Fruit fly (Drosophila melanogaster) Kc167 (cell line): ENCODE data around the gene CG9288.

ENCODE experiments used
- Myc ChIP-seq: fragments of >200 bp; optimal IDR thresholded peaks from 2 replicates; lab custom pipeline; 2017; ENCODE audit warnings: missing external identifiers
- Sin3A ChIP-seq: fragments of >200 bp; optimal IDR thresholded peaks from 2 replicates; lab custom pipeline; 2018; ENCODE audit warnings: missing external identifiers
- h ChIP-seq: fragments of >200 bp; optimal IDR thresholded peaks from 3 replicates; lab custom pipeline; 2018; ENCODE audit warnings: missing external identifiers
- insv ChIP-seq: fragments of >200 bp; optimal IDR thresholded peaks from 3 replicates; lab custom pipeline; 2018; ENCODE audit warnings: missing external identifiers
- psq ChIP-seq: fragments of >200 bp; optimal IDR thresholded peaks from 2 replicates; lab custom pipeline; 2017; ENCODE audit warnings: missing external identifiers
- ttk ChIP-seq: sonication (Bioruptor generic); optimal IDR thresholded peaks from 2 replicates; lab custom pipeline; 2017; ENCODE audit warnings: missing external identifiers

Gene CG9288

DNA sequence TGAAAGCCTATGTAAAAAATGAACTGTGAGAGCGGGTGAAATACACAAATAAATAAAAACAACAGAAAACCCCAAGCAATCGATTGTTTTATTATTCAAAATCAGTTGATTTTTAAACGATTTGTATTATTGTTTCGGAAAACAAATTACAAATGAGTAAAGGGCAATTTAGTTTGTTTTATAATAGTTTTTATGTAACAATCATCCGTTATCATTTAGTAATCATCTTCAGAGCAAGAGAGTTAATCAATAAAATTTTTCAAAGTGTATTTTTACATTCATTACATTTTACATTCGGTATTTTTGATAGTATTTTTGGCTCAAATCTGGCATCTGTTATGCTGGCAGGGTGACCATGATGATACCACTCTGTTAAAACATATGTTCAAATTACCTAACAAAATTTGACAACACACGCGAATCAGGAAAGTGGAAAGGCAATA lies at the start of gene CG9288, which contains the start of gene CG42375:
Gene CG9288 (plus strand): TSS at position 384 of the 443 bp plus-strand sequence.
Gene CG42375 (plus strand): TSS at position 384 of the 443 bp plus-strand sequence.
- no peak for TF ChIP-seq Myc (lab: Kevin White, UChicago)

DNA sequence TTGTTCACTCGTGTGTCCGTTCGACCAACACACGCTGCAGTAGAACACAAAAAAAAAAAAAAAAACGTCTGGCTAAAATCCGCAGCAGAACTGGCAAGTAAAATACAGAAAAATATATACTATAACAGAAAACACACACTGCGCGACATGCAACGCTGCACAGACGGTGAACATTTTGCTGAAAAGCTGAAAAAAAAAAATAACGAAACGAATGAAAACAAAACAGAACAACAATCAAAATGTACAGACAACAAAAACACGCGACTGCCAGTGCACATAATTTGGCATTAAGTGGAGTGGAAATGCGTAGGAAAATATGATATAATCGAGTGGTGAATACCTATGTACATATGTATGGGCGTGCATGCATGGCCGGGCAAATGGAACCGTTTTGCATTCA lies 49.4 kb upstream of the CG9288 start:
- TF ChIP-seq ttk (no peak), h (lab: Kevin White, UChicago) (no peak), psq (lab: Kevin White, UChicago) (no peak), Sin3A (no peak), Myc (lab: Kevin White, UChicago) (no peak)

DNA sequence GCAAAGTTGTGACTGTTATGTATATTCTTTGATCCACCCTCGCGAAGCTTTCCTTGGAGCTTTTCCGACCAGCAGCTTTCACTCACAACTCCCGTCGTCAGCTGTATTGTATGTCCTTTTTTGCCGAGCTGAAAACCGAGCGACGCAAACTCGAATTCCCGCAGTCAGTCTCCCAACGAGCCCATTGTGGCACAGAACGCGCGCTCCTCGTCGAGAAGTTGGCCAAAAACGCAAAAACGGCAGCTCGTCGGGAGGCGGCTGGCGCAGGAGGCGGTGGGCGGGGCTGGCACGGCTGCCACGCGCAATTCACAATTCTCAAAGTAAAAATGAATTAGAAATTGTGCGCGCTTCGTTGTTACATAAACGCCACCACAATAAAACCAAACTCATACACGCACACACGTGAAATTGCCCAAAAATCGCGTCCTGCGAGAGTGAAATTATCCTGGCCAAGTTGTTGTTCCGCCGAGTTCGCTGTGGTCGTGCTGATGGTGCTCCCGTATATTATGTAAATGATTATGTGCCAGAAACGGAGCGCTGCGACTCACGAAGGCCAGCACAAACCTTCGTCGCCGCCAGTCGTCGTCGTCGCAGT lies 44.0 kb upstream of the CG9288 start:
- no peak for TF ChIP-seq h (lab: Kevin White, UChicago)
- TF ChIP-seq insv, result no peak
- no peak for TF ChIP-seq Myc (lab: Kevin White, UChicago)
- no peak for TF ChIP-seq Sin3A
- no peak for TF ChIP-seq ttk
- TF ChIP-seq psq (lab: Kevin White, UChicago), result no peak

DNA sequence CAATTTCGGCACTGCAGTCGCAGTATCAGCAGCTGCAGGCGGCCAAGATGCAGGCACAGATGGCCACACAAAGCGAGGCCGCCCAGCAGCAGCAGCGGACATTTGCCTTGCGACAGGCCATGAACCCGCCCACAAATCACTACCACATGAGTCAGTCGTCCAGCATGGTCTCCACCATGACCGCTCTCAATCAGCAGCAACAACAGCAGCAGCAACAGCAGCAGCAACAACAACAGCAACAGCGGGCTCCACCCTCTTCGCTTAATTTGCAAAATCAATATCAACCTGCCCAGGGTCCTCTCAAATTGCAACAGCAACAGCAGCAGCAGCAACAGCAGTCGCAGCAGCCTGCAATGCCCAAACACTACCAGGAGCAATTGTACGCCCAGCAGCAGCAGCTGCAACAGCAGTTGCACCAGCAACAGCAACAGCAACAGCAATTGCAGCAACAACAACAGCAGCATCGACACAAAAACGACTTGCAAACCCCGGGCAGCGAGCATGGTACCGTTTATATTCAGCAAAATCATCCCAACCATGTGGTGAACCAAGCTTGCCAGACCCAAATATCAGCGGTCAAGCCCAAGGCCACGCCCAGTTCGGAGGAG lies 33.3 kb upstream of the CG9288 start:
- TF ChIP-seq psq (lab: Kevin White, UChicago) (no peak), insv (no peak), Sin3A (no peak), ttk (no peak), h (lab: Kevin White, UChicago) (no peak), Myc (lab: Kevin White, UChicago) (no peak)

DNA sequence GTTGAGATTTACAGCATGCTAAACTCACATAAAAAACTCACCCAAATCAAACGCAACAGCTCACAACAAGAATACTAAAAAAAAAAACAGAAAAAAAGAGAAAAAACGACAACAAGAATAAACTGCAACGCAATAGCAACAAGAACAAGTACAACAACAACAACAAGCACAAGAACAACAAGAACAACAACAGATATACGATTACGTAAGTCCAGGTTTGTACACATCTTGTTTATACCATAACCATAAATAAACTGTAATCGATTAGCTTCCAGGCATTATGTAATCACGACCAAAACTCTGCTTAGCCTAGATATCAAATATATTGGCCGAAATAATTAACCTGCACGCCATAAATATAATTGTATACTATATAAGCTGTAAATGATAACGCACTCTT lies 17.9 kb upstream of the CG9288 start:
- TF ChIP-seq Sin3A, result no peak

DNA sequence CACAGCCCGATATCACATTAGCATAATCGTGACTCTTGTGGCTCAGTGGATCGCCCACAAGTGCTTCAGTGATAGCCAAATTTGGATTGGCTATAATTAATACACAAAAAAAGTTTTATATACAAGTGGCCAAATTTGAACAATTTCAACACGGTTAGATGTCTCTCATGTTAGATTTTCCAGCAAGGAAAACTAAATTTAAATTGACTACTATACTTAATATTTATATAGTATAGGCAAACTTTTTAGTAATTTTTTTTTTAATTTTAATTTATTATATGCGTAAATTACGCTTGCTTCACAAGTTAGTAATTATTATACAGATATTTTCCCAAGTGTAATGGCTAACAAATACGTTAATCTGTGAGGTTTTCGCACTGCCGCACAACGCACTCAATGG lies 14.4 kb upstream of the CG9288 start:
- no peak for TF ChIP-seq insv

DNA sequence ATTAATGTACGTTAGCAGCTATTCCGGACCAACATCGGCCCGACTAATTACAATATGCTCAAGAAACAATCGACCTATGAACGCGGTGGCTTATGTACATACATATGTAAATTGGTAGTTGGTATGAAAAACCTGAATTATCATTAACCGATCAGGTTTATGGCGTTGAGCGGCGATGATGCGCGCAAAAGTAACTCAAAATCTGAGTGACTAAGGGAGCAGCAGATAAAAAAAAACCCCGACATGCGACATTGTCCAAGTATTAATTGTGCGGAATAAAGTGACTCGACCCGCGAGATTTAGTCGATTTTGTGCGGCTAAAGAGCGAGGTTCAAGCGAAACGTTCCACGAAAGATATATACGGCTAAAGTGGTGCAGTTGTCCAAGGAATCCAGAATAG lies 14.0 kb upstream of the CG9288 start, which contains the start of gene CG9312:
Gene CG9312 (plus strand): TSS at position 301 of the 400 bp plus-strand sequence.
- TF ChIP-seq psq (lab: Kevin White, UChicago) (no peak), h (lab: Kevin White, UChicago) (no peak)

DNA sequence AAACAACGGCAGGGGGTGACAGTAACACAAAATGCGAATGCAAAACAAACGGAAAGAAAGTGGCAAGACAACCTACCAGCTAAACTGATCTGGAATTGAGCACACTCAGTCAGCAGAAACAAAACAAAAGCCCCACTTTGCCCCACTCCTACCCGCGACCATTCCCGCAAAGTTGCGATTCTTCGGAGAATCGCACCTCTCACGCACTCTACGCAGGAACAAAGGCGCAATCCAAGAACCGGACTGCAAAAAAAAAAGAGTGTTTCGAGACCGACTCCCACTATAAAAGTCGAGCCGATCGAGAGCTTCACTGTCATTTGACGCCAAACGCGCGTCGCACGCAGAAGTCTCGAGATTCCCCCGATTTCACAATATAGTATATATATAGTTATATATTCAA lies 12.2 kb upstream of the CG9288 start, which contains the start of gene Cht5:
Gene Cht5 (plus strand): TSS at position 311 of the 400 bp plus-strand sequence.
- no peak for TF ChIP-seq psq (lab: Kevin White, UChicago)
- no peak for TF ChIP-seq Sin3A
- TF ChIP-seq h (lab: Kevin White, UChicago), result no peak
- TF ChIP-seq ttk, result no peak
- no peak for TF ChIP-seq Myc (lab: Kevin White, UChicago)

DNA sequence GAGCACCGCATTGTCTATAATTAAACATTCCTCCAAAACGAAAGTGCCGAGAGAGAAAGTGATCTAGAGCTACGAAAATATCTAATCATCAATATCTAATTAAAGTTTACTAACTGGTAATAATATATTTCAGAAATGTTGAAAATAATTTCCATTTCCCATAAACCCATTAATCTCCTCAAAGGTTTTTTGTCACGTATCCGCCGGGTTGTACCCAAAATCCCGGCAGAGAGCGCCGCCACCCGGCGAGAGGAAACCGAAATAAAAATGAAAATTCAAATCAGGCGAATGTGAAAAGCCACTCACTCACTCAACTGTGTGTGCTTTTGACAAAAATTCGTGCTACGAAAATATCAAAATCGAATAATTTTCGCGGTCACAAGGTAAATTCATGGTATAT lies 8.2 kb upstream of the CG9288 start, which contains the start of gene CG9297:
Gene CG9297 (plus strand): TSS at position 301 of the 400 bp plus-strand sequence.
- TF ChIP-seq Sin3A (no peak), psq (lab: Kevin White, UChicago) (no peak), ttk (no peak), Myc (lab: Kevin White, UChicago) (no peak), h (lab: Kevin White, UChicago) (no peak), insv (no peak)

DNA sequence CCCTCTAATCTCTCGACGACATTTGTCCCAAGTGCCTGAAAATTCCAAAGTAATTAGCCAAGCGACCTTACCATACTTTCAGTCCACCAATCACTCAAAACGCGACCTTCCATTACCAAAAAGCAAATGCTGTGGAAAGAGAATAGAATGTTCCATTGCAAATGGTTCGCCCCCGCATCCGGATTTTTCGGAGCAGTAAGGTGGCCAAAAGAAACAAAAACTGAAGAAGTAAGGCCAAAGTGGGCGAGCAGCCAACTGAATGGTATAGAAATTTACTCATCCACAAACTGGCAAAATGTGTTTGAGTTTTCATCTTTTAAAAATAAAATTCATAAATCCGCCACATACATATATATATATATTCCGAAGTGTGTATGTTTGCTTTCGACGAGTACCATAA lies 6.1 kb upstream of the CG9288 start:
- TF ChIP-seq psq (lab: Kevin White, UChicago), result no peak
- no peak for TF ChIP-seq Sin3A
- no peak for TF ChIP-seq ttk
- no peak for TF ChIP-seq insv
- TF ChIP-seq Myc (lab: Kevin White, UChicago), result no peak
- TF ChIP-seq h (lab: Kevin White, UChicago), result no peak

DNA sequence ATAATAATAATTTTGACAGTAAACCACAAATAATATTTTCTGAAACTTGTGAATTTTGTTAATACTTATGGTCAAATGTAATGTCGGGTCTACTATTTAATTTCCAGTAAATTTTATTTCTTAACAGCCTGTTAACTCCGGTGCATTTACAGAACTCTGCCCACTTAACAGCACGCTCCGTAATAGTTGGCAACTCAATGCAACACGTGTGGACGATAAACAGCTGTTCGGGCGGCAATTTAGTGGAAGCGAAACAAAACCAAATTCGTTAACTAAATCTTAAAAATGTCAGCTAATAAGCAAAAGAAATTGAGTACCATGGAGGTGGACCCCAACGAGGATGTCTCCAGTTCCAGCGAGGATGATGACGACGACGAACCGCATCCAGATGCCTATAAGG lies 1.3 kb downstream of the CG9288 start, which contains the start of gene CG9286:
Gene CG9286 (plus strand): TSS at position 196 of the 400 bp plus-strand sequence.
- TF ChIP-seq Myc (lab: Kevin White, UChicago) (no peak), insv (no peak), Sin3A (no peak), h (lab: Kevin White, UChicago) (no peak), psq (lab: Kevin White, UChicago) (no peak), ttk (no peak)

DNA sequence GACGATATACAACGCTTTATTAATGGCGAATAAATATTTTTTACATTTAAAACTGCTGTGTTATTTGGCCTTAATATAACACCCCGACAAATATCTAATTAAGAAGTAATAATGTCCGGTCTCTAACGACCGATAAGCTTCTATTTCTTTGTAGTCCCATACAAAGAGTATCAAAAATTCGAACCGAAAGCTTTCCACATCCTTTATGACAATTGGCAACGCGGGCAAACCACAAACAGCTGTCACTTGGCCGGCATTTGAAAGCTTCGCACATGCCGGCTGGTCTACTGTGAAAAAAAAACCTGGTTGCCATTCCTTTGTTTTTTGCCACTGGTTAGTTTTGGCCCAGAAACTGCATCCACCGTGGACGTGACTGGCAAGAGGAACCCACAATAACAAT lies 2.6 kb downstream of the CG9288 start, which contains the start of gene Dip-B:
Gene Dip-B (plus strand): TSS at position 254 of the 400 bp plus-strand sequence.
- no peak for TF ChIP-seq Sin3A
- TF ChIP-seq insv, result no peak
- TF ChIP-seq h (lab: Kevin White, UChicago), result no peak

DNA sequence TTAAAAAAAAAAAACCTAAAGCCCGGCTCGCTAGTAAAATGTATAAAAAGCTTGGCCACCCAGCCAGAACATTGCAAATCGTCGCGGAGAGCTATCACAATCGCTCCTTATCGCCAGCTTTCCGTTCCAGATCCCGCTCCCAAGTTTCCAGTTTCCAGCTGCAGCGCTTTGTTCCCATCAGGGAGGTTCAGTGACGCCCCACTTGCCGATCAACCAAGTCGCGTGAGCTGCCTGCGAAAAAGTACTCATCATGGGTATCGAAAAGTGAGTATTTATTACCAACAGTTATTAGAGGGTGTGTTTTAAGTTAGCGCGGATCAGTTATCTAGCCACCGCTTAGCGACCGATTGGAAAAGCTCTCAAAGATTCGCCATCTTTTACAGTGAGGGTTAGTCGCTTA lies 3.2 kb downstream of the CG9288 start:
- TF ChIP-seq psq (lab: Kevin White, UChicago) (no peak), Myc (lab: Kevin White, UChicago) (no peak), insv (no peak), h (lab: Kevin White, UChicago) (no peak), ttk (no peak)

DNA sequence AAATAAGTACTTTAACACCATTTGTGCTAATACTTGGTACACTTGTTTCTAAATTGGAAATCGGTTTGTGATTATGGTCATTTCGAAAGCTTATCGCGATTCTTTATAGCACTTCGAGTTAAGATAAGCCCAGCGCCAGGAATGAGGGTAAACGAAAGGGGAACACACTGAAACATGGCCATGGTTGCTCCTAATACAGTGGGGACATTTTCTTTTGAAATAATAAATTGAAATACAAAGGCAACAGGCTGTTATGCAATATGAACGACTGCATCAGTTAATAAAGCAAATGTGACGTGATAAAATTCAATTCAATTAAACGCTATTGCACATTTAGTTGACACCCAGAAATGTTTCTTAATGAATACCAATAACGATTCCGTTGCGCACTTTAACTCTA lies 4.0 kb downstream of the CG9288 start:
- TF ChIP-seq ttk (no peak), insv (no peak), psq (lab: Kevin White, UChicago) (no peak), Sin3A (no peak), Myc (lab: Kevin White, UChicago) (no peak), h (lab: Kevin White, UChicago) (no peak)
